Fruit fly (Drosophila melanogaster) whole organism, wandering third instar larva: ENCODE data around the gene CG17378.

Source experiments
- CG9705 ChIP-seq: fragments of 200-800 bp; sonication (Bioruptor generic); optimal IDR thresholded peaks from 2 replicates; lab custom pipeline; 2018; ENCODE audit warnings: missing biosample characterization, mild to moderate bottlenecking, missing genetic modification characterization
- Dfd ChIP-seq: fragments of >200 bp; optimal IDR thresholded peaks from 2 replicates; lab custom pipeline; 2017; ENCODE audit warnings: missing biosample characterization, missing genetic modification characterization
- Rel ChIP-seq, 2 experiments: fragments of 200-800 bp; sonication (Bioruptor generic) in 1 of 2; optimal IDR thresholded peaks; 2 replicates in 1 of 2; 3 replicates in 1 of 2; lab custom pipeline; 2016 to 2019; ENCODE audit warnings: mild to moderate bottlenecking in 2 of 2, missing biosample characterization in 2 of 2, missing genetic modification characterization in 2 of 2, moderate library complexity in 1 of 2
- fru ChIP-seq: fragments of 200-800 bp; sonication (Bioruptor generic); optimal IDR thresholded peaks from 3 replicates; lab custom pipeline; 2016; ENCODE audit warnings: missing biosample characterization, mild to moderate bottlenecking, missing genetic modification characterization
- rgr ChIP-seq: fragments of 200-800 bp; sonication (Bioruptor generic); optimal IDR thresholded peaks from 3 replicates; lab custom pipeline; 2016; ENCODE audit warnings: missing biosample characterization, mild to moderate bottlenecking, missing genetic modification characterization
- sage ChIP-seq: fragments of 200-800 bp; sonication (Bioruptor generic); optimal IDR thresholded peaks from 2 replicates; lab custom pipeline; 2016; ENCODE audit warnings: missing biosample characterization, mild to moderate bottlenecking, missing genetic modification characterization
- sv ChIP-seq: fragments of 200-800 bp; sonication (Bioruptor generic); optimal IDR thresholded peaks from 3 replicates; lab custom pipeline; 2016; ENCODE audit warnings: missing biosample characterization, missing genetic modification characterization
- woc ChIP-seq: sonication (Bioruptor generic); optimal IDR thresholded peaks from 2 replicates; lab custom pipeline; 2016; ENCODE audit warnings: missing biosample characterization, mild to moderate bottlenecking, missing genetic modification characterization

- TF ChIP-seq sv (peak; percentile 17), woc (GFP tag; lab: Kevin White, UChicago) (no peak), Rel (GFP tag; optimal IDR thresholded peaks at IDR 0.05; lab: Kevin White, UChicago) (no peak), Rel (tag; optimal IDR thresholded peaks at IDR 0.05; lab: Kevin White, UChicago) (no peak), rgr (GFP tag; lab: Kevin White, UChicago) (no peak), sage (GFP tag; lab: Kevin White, UChicago) (no peak), Dfd (no peak), fru (GFP tag; lab: Kevin White, UChicago) (no peak), CG9705 (no peak)
These were observed 45.6 kb downstream of the CG17378 start for dm6 chr2L:6819230-6820049.
